Worm (Caenorhabditis elegans): ENCODE results near the gene ZK1058.3.

DNA sequence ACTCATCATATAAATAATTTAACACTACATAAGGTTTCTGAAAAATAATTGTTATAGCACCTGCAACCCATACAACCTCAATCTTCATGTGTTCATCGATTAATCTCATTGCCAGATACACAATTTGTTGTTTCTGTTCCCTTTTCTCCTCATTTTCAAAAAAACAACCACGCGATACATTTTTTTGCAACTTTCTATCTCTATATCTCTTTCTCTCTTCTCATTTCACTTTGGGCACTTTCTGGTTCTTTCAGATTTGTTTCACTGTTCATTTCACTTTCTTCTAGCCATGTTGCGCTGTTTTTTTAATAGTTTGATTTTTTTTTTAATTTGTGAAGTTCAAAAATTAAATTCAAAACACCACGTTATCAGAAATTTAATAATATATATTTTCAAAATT lies 40.5 kb downstream of the ZK1058.3 start:
- TF ChIP-seq egl-27 (tag; optimal IDR thresholded peaks at IDR 0.05) = no peak
- no peak for TF ChIP-seq elt-3 (tag; optimal IDR thresholded peaks at IDR 0.05)
- no peak for TF ChIP-seq nhr-23 (tag; optimal IDR thresholded peaks at IDR 0.05)
- no peak for TF ChIP-seq ama-1 (optimal IDR thresholded peaks at IDR 0.05)
- no peak for TF ChIP-seq nhr-21 (tag; optimal IDR thresholded peaks at IDR 0.05)
- TF ChIP-seq lin-39 (tag; optimal IDR thresholded peaks at IDR 0.05) = no peak
- TF ChIP-seq nhr-11 (tag; optimal IDR thresholded peaks at IDR 0.05) = no peak
- TF ChIP-seq nhr-77 (tag; optimal IDR thresholded peaks at IDR 0.05) = no peak
- TF ChIP-seq ztf-4 (tag; optimal IDR thresholded peaks at IDR 0.05) = no peak
- TF ChIP-seq mab-5 (tag; optimal IDR thresholded peaks at IDR 0.05) = no peak
- no peak for TF ChIP-seq unc-62 (GFP tag; optimal IDR thresholded peaks at IDR 0.05)
- TF ChIP-seq ZK546.5 (tag; optimal IDR thresholded peaks at IDR 0.05) = no peak

All from whole organism, L2 larva.